Fruit fly (Drosophila melanogaster): ENCODE results near the gene CG4995.

DNA sequence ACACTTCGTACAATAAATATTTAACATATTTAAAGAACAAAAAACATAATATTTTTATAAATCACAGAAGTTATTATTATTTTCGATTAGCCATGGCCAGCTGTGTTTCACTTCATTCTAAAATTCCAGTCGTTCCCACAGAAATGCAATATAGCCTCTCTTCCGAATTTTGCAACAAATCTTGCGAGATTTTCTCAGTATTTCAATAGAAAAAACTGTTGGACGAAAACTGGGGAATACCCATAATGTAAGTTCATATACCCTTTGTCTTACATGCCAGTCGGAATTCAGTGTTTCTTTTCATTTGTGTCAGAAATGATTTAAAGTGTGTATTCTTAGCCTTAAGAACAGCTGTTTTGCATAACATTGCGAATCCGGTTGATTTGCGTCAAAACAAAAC lies 34.2 kb downstream of the CG4995 start, which contains the start of the genes CtsL4 and ClpP:
- TF ChIP-seq Sox14 (GFP tag; optimal IDR thresholded peaks at IDR 0.05), result peak; percentile 88
- TF ChIP-seq Hr38 (GFP tag; optimal IDR thresholded peaks at IDR 0.05), result no peak
- no peak for TF ChIP-seq CG8119 (GFP tag; IDR thresholded peaks at IDR 0.05)
- no peak for TF ChIP-seq CG8319 (GFP tag; optimal IDR thresholded peaks at IDR 0.05)

Measured in whole organism, prepupa.